Fruit fly (Drosophila melanogaster) Kc167 (cell line): ENCODE data around the gene Nhe2.

ENCODE experiments used
- Myc ChIP-seq: fragments of >200 bp; optimal IDR thresholded peaks from 2 replicates; lab custom pipeline; 2017; ENCODE audit warnings: missing external identifiers
- Sin3A ChIP-seq: fragments of >200 bp; optimal IDR thresholded peaks from 2 replicates; lab custom pipeline; 2018; ENCODE audit warnings: missing external identifiers
- h ChIP-seq: fragments of >200 bp; optimal IDR thresholded peaks from 3 replicates; lab custom pipeline; 2018; ENCODE audit warnings: missing external identifiers
- insv ChIP-seq: fragments of >200 bp; optimal IDR thresholded peaks from 3 replicates; lab custom pipeline; 2018; ENCODE audit warnings: missing external identifiers
- psq ChIP-seq: fragments of >200 bp; optimal IDR thresholded peaks from 2 replicates; lab custom pipeline; 2017; ENCODE audit warnings: missing external identifiers
- ttk ChIP-seq: sonication (Bioruptor generic); optimal IDR thresholded peaks from 2 replicates; lab custom pipeline; 2017; ENCODE audit warnings: missing external identifiers

The Nhe2 gene

DNA sequence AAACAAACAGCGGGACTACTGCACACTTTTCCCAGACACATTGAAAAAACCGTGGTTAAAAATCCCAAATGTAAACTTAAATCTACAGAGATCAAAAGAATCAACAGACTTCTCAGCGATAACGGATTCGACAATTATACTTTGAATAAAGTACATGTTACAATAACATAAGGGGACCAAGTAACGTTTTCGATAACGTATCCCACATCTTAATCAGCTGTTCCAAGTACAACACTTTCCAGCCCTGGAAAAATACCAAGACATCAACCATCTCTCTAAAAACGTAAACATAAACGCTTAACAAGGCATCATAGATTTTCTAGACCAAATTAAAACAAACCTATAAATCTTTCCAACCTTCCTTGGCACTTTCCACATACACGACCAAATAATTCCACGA is 49.5 kb downstream of the Nhe2 start:
- no peak for TF ChIP-seq Sin3A (lab: Kevin White, UChicago)
- TF ChIP-seq h (lab: Kevin White, UChicago), result no peak
- TF ChIP-seq Myc (lab: Kevin White, UChicago), result no peak
- TF ChIP-seq insv, result no peak
- no peak for TF ChIP-seq psq (lab: Kevin White, UChicago)
- TF ChIP-seq ttk (lab: Kevin White, UChicago), result no peak

DNA sequence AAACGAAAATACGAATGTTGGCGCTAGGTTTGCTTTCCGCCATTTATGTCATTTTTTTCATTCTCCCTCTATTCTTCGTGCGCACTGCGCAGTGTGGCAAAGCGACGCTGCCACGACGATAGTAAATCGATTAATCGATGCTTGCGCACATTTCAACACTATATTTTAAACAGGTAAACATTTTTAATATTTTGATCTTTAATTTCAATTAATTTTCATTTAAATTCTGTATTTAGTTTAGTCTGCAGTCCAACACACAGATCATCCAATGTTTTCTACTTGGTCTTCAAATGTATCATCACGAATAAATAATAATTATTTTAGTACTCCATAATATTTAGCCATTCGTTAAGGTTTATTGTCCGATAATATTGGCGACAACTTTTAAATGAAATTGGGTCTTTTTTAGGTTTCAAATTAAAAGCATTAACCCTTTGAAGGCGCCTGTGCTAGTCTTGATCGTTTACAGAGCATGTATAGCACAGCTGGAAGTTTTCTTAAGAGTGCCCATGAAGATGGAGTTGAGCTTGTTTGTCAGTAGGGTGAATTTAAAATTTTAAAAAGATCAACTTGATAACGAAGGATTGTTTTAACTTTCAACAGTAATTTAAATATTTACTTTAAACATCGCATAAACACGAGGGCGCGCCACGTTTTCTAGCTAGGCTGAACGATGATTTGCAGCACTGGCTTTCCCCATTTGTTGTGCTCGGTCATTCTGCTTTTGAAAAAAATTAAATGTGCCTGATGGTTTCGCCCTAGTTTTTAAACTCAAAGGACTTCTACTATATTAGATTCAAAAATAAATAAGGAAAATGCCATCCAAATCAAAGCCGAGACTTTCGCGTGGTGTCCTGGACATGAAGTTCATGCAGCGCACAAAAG is 52.0 kb downstream of the Nhe2 start, which contains the start of the genes Mpp6 and E2f2:
Gene Mpp6 (plus strand): TSS at position 133 of the 885 bp plus-strand sequence.
Gene E2f2 (minus strand): TSS at position 594 of the 885 bp plus-strand sequence.
- no peak for TF ChIP-seq ttk (lab: Kevin White, UChicago)
- no peak for TF ChIP-seq Myc (lab: Kevin White, UChicago)
- no peak for TF ChIP-seq Sin3A (lab: Kevin White, UChicago)
- no peak for TF ChIP-seq insv
- no peak for TF ChIP-seq h (lab: Kevin White, UChicago)
- TF ChIP-seq psq (lab: Kevin White, UChicago), result peak; percentile 91

dm6 chr2L:21158554-21158953 is 54.2 kb downstream of the Nhe2 start, which contains the start of the genes Coq3 and Pld3:
TSS of gene Coq3 (minus strand) at chr2L:21158611.
TSS of gene Pld3 (plus strand) at chr2L:21158847.
- TF ChIP-seq psq (lab: Kevin White, UChicago) (no peak), Myc (lab: Kevin White, UChicago) (no peak), insv (no peak), ttk (lab: Kevin White, UChicago) (no peak), Sin3A (lab: Kevin White, UChicago) (no peak)

dm6 chr2L:21162875-21163274 is 58.5 kb downstream of the Nhe2 start, which contains the start of gene Nbr:
TSS of gene Nbr (minus strand) at chr2L:21163083.
- TF ChIP-seq psq (lab: Kevin White, UChicago), result no peak
- TF ChIP-seq h (lab: Kevin White, UChicago), result no peak
- no peak for TF ChIP-seq ttk (lab: Kevin White, UChicago)
- TF ChIP-seq Sin3A (lab: Kevin White, UChicago), result no peak
- no peak for TF ChIP-seq Myc (lab: Kevin White, UChicago)
- TF ChIP-seq insv, result no peak

dm6 chr2L:21163311-21163842 is 59.0 kb downstream of the Nhe2 start, which contains the start of gene Noc2:
TSS of gene Noc2 (plus strand) at chr2L:21163641.
- TF ChIP-seq insv (no peak), h (lab: Kevin White, UChicago) (no peak), psq (lab: Kevin White, UChicago) (no peak), Sin3A (lab: Kevin White, UChicago) (no peak), Myc (lab: Kevin White, UChicago) (no peak), ttk (lab: Kevin White, UChicago) (no peak)

DNA sequence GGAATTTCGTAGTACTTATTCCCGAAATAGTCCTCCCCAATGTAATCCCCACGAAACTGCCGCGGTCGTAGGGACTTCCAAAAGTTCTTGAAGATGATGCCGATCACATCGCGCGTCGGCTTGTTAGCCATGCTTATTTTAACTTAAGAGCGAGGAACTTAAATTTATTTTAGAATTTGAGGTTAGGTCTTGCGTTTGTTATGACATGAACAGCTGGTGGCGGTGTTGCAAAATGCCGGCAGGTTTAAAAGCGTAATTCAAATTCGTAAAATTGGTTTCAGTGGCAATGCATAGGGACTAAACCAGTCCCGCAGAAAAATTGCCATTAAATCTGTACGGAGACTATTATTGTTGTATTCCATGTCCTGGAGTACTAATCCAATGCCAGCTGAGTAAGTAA is 62.1 kb downstream of the Nhe2 start:
- no peak for TF ChIP-seq h (lab: Kevin White, UChicago)
- TF ChIP-seq Sin3A (lab: Kevin White, UChicago), result no peak
- TF ChIP-seq psq (lab: Kevin White, UChicago), result no peak
- TF ChIP-seq ttk (lab: Kevin White, UChicago), result no peak
- no peak for TF ChIP-seq insv
- TF ChIP-seq Myc (lab: Kevin White, UChicago), result no peak

DNA sequence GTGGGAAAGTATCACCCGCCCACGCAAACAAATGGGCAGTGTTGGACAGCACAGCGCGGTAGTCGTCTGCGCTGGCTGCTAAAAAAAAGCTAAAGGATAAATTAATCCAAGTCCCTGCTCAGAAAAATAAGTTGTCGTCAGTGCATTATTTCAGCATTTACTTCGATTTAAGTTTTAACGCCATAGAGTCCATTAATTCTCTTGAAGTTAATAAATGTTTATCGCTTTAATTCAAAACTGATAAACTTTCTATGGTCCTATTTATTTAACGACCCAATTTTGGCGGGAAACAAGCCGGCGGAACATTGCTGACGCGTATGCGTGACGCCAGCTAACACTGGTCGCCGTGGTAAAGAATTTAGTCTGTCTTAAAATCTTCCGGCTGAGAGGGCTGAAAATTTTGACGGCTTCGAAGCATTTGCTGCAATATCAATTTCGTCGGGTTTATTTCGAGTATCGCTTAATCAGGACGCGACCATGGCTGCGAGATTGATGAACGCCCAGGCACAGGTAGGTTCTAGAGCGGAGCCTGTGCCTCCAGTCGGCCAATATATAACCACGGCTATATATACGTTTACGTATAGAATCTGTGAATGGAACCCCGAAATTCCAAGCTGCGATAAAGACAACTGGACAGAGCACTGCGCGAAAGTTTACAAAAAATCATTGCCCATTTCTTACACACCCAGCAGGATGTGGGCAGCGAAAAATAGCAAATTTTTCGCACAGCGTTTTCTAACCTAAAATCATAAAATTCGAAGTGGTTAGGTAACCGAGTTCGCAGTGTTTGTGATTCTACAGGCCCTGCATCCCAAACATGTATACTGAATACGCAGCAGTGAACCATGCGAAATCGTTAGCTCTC is 64.2 kb downstream of the Nhe2 start, which contains the start of the genes mAcon1, CG43345 and CG43346:
Gene mAcon1 (plus strand): TSS at position 276 of the 865 bp plus-strand sequence.
Gene CG43345 (minus strand): TSS at position 287 of the 865 bp plus-strand sequence.
Gene CG43346 (minus strand): TSS at position 287 of the 865 bp plus-strand sequence.
- TF ChIP-seq Sin3A (lab: Kevin White, UChicago), result no peak
- TF ChIP-seq insv, result no peak
- TF ChIP-seq Myc (lab: Kevin White, UChicago), result no peak
- no peak for TF ChIP-seq h (lab: Kevin White, UChicago)
- no peak for TF ChIP-seq ttk (lab: Kevin White, UChicago)
- no peak for TF ChIP-seq psq (lab: Kevin White, UChicago)

dm6 chr2L:21169160-21169624 is 64.8 kb downstream of the Nhe2 start:
- TF ChIP-seq Sin3A (lab: Kevin White, UChicago), result no peak
- no peak for TF ChIP-seq insv

DNA sequence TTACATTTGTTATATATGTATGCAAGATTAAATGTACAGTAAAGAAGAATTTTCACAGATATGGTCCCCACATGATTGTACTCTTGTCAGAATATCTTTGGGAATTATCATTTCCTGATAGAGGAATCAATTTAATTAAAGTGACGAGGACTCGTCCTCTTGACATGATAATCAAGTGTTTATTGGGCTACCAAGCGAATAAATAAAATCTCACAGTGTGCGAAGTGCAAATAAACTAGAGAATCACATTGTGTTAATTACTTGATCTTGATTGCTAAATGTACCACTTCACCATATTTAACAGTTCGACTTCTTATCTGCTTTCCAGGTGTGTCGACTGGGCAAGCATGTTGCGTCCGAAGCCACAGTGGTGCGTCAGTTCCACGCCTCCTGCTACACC is 65.5 kb downstream of the Nhe2 start:
- TF ChIP-seq Myc (lab: Kevin White, UChicago), result no peak
- TF ChIP-seq Sin3A (lab: Kevin White, UChicago), result no peak
- TF ChIP-seq h (lab: Kevin White, UChicago), result no peak
- no peak for TF ChIP-seq ttk (lab: Kevin White, UChicago)
- TF ChIP-seq insv, result no peak
- no peak for TF ChIP-seq psq (lab: Kevin White, UChicago)

dm6 chr2L:21172922-21173321 is 68.6 kb downstream of the Nhe2 start, which contains the start of gene CG31627:
TSS of gene CG31627 (plus strand) at chr2L:21173222.
- TF ChIP-seq Sin3A (lab: Kevin White, UChicago), result no peak
